Worm (Caenorhabditis elegans) whole organism, L4 larva: ENCODE measurements around the gene sfxn-1.5.

Experiments used
- D1046.2 ChIP-seq: fragments of 200-800 bp; sonication (Bioruptor generic); IDR thresholded peaks from 2 replicates; pipeline ENCODE4 v1.3.6; 2022; ENCODE audit warnings: missing genetic modification characterization, missing compliant biosample characterization
- F10B5.3 ChIP-seq: sonication (generic microtip); optimal IDR thresholded peaks from 2 replicates; lab custom pipeline; 2016; ENCODE audit warnings: mild to moderate bottlenecking, missing genetic modification characterization, missing compliant biosample characterization
- Y105C5A.15 ChIP-seq: fragments of 200-800 bp; sonication (Bioruptor generic); IDR thresholded peaks from 2 replicates; pipeline ENCODE4 v1.3.6; 2022; ENCODE audit warnings: missing genetic modification characterization, missing compliant biosample characterization
- Y75B8A.6 ChIP-seq: fragments of 200-800 bp; sonication (Bioruptor generic); IDR thresholded peaks from 2 replicates; pipeline ENCODE4 v1.3.6; 2022; ENCODE audit warnings: missing genetic modification reagents, missing genetic modification characterization, missing compliant biosample characterization
- ZK546.5 ChIP-seq, 2 experiments: sonication (generic microtip); optimal IDR thresholded peaks; 2 replicates each; lab custom pipeline; 2017; ENCODE audit warnings: missing biosample characterization in 2 of 2, missing genetic modification characterization in 2 of 2
- ama-1 ChIP-seq: fragments of 150-350 bp; optimal IDR thresholded peaks from 2 replicates; lab custom pipeline; 2014; ENCODE audit warnings: inconsistent platforms, mixed read lengths
- ceh-82 ChIP-seq: sonication (generic microtip); optimal IDR thresholded peaks from 2 replicates; lab custom pipeline; 2017; ENCODE audit warnings: missing biosample characterization, missing genetic modification characterization
- cey-2 ChIP-seq: sonication (generic microtip); optimal IDR thresholded peaks from 3 replicates; lab custom pipeline; 2017; ENCODE audit warnings: missing genetic modification characterization, mild to moderate bottlenecking, missing compliant biosample characterization, antibody characterized with exemption, borderline replicate concordance; ENCODE audit not compliant: insufficient read depth
- daf-16 ChIP-seq, 3 experiments: sonication (generic microtip); optimal IDR thresholded peaks; 2 replicates each; lab custom pipeline; 2016 to 2017; ENCODE audit warnings: missing genetic modification characterization in 3 of 3, missing genetic modification reagents in 3 of 3, mild to moderate bottlenecking in 2 of 3, missing compliant biosample characterization in 2 of 3, missing biosample characterization in 1 of 3, moderate library complexity in 1 of 3
- daf-8 ChIP-seq: fragments of 200-800 bp; sonication (Bioruptor generic); IDR thresholded peaks from 2 replicates; pipeline ENCODE4 v1.3.6; 2022; ENCODE audit warnings: missing genetic modification characterization, missing compliant biosample characterization
- dmd-6 ChIP-seq: fragments of 200-800 bp; sonication (Bioruptor generic); IDR thresholded peaks from 2 replicates; pipeline ENCODE4 v1.3.6; 2022; ENCODE audit warnings: missing genetic modification reagents, missing genetic modification characterization, missing compliant biosample characterization
- dmd-9 ChIP-seq: fragments of 200-800 bp; sonication (Bioruptor generic); IDR thresholded peaks from 2 replicates; pipeline ENCODE4 v1.3.6; 2022; ENCODE audit warnings: missing genetic modification reagents, missing genetic modification characterization, missing compliant biosample characterization
- dpl-1 ChIP-seq: fragments of 150-350 bp; optimal IDR thresholded peaks from 2 replicates; lab custom pipeline; 2014; ENCODE audit warnings: missing biosample characterization, missing genetic modification reagents, missing genetic modification characterization
- dve-1 ChIP-seq: sonication (generic microtip); optimal IDR thresholded peaks from 2 replicates; lab custom pipeline; 2017; ENCODE audit warnings: antibody characterized with exemption, mild to moderate bottlenecking, missing genetic modification characterization, missing compliant biosample characterization; ENCODE audit not compliant: insufficient read depth
- gei-8 ChIP-seq: fragments of 200-800 bp; sonication (Bioruptor generic); optimal IDR thresholded peaks from 2 replicates; lab custom pipeline; 2018; ENCODE audit warnings: mild to moderate bottlenecking, missing genetic modification characterization, missing compliant biosample characterization
- hif-1 ChIP-seq, 2 experiments: sonication (generic microtip); optimal IDR thresholded peaks; 2 replicates each; lab custom pipeline; 2016 to 2017; ENCODE audit warnings: missing compliant biosample characterization in 2 of 2, missing genetic modification characterization in 2 of 2, missing genetic modification reagents in 2 of 2, missing genotype in 2 of 2, mild to moderate bottlenecking in 1 of 2
- hlh-11 ChIP-seq: fragments of 200-800 bp; sonication (Bioruptor generic); optimal IDR thresholded peaks from 2 replicates; lab custom pipeline; 2018; ENCODE audit warnings: mild to moderate bottlenecking, missing genetic modification characterization, missing compliant biosample characterization
- hlh-30 ChIP-seq: sonication (generic microtip); optimal IDR thresholded peaks from 2 replicates; lab custom pipeline; 2017; ENCODE audit warnings: antibody characterized with exemption, mild to moderate bottlenecking, missing genetic modification characterization, missing compliant biosample characterization; ENCODE audit not compliant: insufficient read depth
- lim-7 ChIP-seq: fragments of 200-800 bp; sonication (Bioruptor generic); IDR thresholded peaks from 2 replicates; pipeline ENCODE4 v1.3.6; 2022; ENCODE audit warnings: missing genetic modification characterization, missing compliant biosample characterization
- madf-9 ChIP-seq: fragments of 200-800 bp; sonication (Bioruptor generic); conservative IDR thresholded peaks from 2 replicates; pipeline ENCODE4 v1.3.6; 2022; ENCODE audit warnings: missing genetic modification reagents, missing genetic modification characterization, missing compliant biosample characterization
- mes-2 ChIP-seq: sonication (generic microtip); optimal IDR thresholded peaks from 2 replicates; lab custom pipeline; 2016; ENCODE audit warnings: missing genotype, mild to moderate bottlenecking, missing genetic modification characterization, missing compliant biosample characterization; ENCODE audit not compliant: poor library complexity, severe bottlenecking
- mxl-3 ChIP-seq: fragments of 200-800 bp; sonication (Bioruptor generic); optimal IDR thresholded peaks from 2 replicates; lab custom pipeline; 2018; ENCODE audit warnings: mild to moderate bottlenecking, missing genetic modification characterization, missing compliant biosample characterization
- nhr-10 ChIP-seq: fragments of 150-350 bp; optimal IDR thresholded peaks from 2 replicates; lab custom pipeline; 2014; ENCODE audit warnings: missing biosample characterization, missing genetic modification characterization
- nhr-25 ChIP-seq: sonication (generic microtip); optimal IDR thresholded peaks from 2 replicates; lab custom pipeline; 2017; ENCODE audit warnings: missing genetic modification characterization, mild to moderate bottlenecking, missing compliant biosample characterization, antibody characterized with exemption, moderate library complexity, borderline replicate concordance; ENCODE audit not compliant: insufficient read depth
- nhr-48 ChIP-seq: sonication (generic microtip); optimal IDR thresholded peaks from 2 replicates; lab custom pipeline; 2016; ENCODE audit warnings: mild to moderate bottlenecking, missing genetic modification characterization, missing compliant biosample characterization
- nhr-76 ChIP-seq: fragments of 150-350 bp; optimal IDR thresholded peaks from 2 replicates; lab custom pipeline; 2014; ENCODE audit warnings: missing biosample characterization, missing genetic modification characterization
- nhr-77 ChIP-seq: fragments of 150-350 bp; optimal IDR thresholded peaks from 2 replicates; lab custom pipeline; 2014; ENCODE audit warnings: missing biosample characterization, missing genetic modification characterization
- set-16 ChIP-seq: fragments of 200-800 bp; sonication (Bioruptor generic); IDR thresholded peaks from 2 replicates; pipeline ENCODE4 v1.3.6; 2022; ENCODE audit warnings: missing genetic modification reagents, missing genetic modification characterization, missing compliant biosample characterization
- snpc-1.2 ChIP-seq: fragments of 200-800 bp; sonication (Bioruptor generic); IDR thresholded peaks from 2 replicates; pipeline ENCODE4 v1.3.6; 2022; ENCODE audit warnings: missing genetic modification reagents, missing genetic modification characterization, missing compliant biosample characterization
- spr-3 ChIP-seq: fragments of 200-800 bp; sonication (Bioruptor generic); optimal IDR thresholded peaks from 2 replicates; lab custom pipeline; 2018; ENCODE audit warnings: mild to moderate bottlenecking, missing genetic modification characterization, missing compliant biosample characterization
- tra-1 ChIP-seq: fragments of 200-800 bp; sonication (Bioruptor generic); IDR thresholded peaks from 2 replicates; pipeline ENCODE4 v1.3.6; 2022; ENCODE audit warnings: missing genetic modification reagents, missing genetic modification characterization, missing compliant biosample characterization
- unc-62 ChIP-seq, 3 experiments: fragments of 150-350 bp in 1 of 3; sonication (generic microtip); optimal IDR thresholded peaks in 2 of 3; peaks in 1 of 3; 1 replicate in 1 of 3; 2 replicates in 2 of 3; lab custom pipeline; 2014 to 2017; ENCODE audit warnings: missing biosample characterization in 3 of 3, missing genetic modification characterization in 3 of 3, missing genetic modification reagents in 3 of 3, missing genotype in 1 of 3
- vab-7 ChIP-seq: fragments of 200-800 bp; sonication (Bioruptor generic); IDR thresholded peaks from 2 replicates; pipeline ENCODE4 v1.3.6; 2022; ENCODE audit warnings: missing genetic modification reagents, missing genetic modification characterization, missing compliant biosample characterization
- zfp-3 ChIP-seq: fragments of 200-800 bp; sonication (Bioruptor generic); conservative IDR thresholded peaks from 2 replicates; pipeline ENCODE4 v1.3.6; 2022; ENCODE audit warnings: missing genetic modification reagents, missing genetic modification characterization, missing compliant biosample characterization

sfxn-1.5 gene

DNA sequence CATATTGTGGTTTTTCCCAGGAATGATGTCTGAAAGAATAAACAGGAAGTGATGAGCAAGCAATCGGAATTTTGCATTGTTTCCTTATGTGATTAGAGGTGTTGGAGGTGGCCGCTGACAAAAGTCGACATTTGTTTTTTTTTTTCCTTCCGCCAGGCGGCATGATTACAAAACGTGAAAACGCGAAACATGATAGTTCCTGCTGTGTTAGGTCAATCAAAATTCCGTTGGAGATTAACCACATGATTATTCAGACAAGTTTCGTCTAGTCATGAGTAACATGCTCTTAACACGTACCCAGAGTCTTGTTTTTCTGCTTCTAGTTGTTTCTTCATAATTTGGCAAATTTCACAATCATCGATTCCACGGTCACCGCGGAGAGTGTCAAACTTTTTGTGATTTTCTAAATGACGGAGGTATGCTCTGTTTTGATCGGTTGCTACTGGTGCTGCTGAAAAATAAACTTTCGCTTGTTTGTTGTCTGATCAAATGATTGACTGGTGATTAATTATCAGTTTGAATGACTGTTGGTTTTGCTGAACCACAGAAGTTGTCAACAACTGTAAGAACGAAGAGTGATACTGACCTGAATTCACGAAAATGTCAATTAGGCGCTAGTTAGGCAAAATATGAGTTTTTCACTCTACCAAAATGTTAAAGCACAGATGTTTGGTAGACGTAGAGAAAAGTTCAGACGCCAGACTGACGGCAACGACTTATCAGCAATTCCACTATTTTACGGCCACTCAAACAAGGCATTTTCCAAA is 17.9 kb upstream of the sfxn-1.5 start:
- TF ChIP-seq daf-16 (GFP tag; optimal IDR thresholded peaks at IDR 0.05; lab: Kevin White, UChicago) = peak in 1 of 2 experiments; percentile 59
- TF ChIP-seq daf-16 (tag; optimal IDR thresholded peaks at IDR 0.05; lab: Kevin White, UChicago) = peak; percentile 87
- TF ChIP-seq F10B5.3 (tag; lab: Kevin White, UChicago) = no peak
- peak; percentile 33 for TF ChIP-seq hlh-30 (tag; lab: Kevin White, UChicago)
- no peak for TF ChIP-seq mes-2
- no peak for TF ChIP-seq nhr-10 (tag; lab: Kevin White, UChicago)
- no peak for TF ChIP-seq nhr-25
- TF ChIP-seq Y75B8A.6 (GFP tag; lab: Robert Waterston, UW) = no peak
- TF ChIP-seq unc-62 (GFP tag; optimal IDR thresholded peaks at IDR 0.05 in 1 of 2; lab: Kevin White, UChicago) = peak in 1 of 2 experiments; percentile 97
- TF ChIP-seq unc-62 (tag; optimal IDR thresholded peaks at IDR 0.05; lab: Kevin White, UChicago) = no peak
- peak in 1 of 2 experiments; percentile 18 for TF ChIP-seq hif-1 (tag; optimal IDR thresholded peaks at IDR 0.05; lab: Kevin White, UChicago)
- TF ChIP-seq madf-9 (GFP tag; lab: Robert Waterston, UW) = no peak
- TF ChIP-seq tra-1 (GFP tag; lab: Robert Waterston, UW) = peak; percentile 67; the same call in 1 of the 2 replicates
- TF ChIP-seq dmd-6 = peak; percentile 93
- TF ChIP-seq hlh-11 = peak; percentile 49
- peak; percentile 29 for TF ChIP-seq nhr-48 (tag; lab: Kevin White, UChicago)
- TF ChIP-seq dve-1 = peak; percentile 26
- no peak for TF ChIP-seq snpc-1.2
- TF ChIP-seq set-16 (GFP tag; lab: Robert Waterston, UW) = no peak
- TF ChIP-seq D1046.2 (GFP tag; lab: Robert Waterston, UW) = no peak

DNA sequence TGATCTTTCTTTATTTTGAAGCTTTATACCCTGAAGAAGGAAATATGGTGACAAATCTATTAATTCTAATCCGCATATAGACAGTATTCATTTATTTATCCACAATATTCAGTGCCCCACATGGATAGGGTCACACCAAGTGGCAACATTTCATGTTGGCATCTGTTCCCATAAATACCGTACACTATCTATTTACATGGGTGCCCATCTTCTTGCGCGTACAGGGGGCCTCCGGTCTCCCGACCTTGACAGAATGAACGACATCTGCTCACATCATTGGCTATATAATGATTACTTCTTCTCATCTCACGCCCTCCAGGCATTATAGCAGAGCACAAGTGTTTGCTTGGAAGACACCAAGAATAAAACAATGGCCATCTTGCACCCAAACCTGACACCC is 14.1 kb upstream of the sfxn-1.5 start:
- TF ChIP-seq vab-7 (no peak), hlh-11 (no peak), mxl-3 (GFP tag; lab: Kevin White, UChicago) (no peak), Y75B8A.6 (GFP tag; lab: Robert Waterston, UW) (no peak), spr-3 (GFP tag; lab: Kevin White, UChicago) (no peak), daf-8 (no peak), gei-8 (GFP tag; lab: Kevin White, UChicago) (no peak), Y105C5A.15 (GFP tag; lab: Robert Waterston, UW) (no peak), dpl-1 (GFP tag; lab: Kevin White, UChicago) (no peak), dmd-9 (GFP tag; lab: Robert Waterston, UW) (no peak), lim-7 (GFP tag; lab: Robert Waterston, UW) (no peak), zfp-3 (GFP tag; lab: Robert Waterston, UW) (no peak), cey-2 (tag; lab: Kevin White, UChicago) (no peak), nhr-77 (tag; lab: Kevin White, UChicago) (no peak), ama-1 (lab: Kevin White, UChicago) (no peak), ceh-82 (no peak), nhr-76 (tag; lab: Kevin White, UChicago) (no peak)

ce11 chrX:11673063-11673759 is 11.8 kb upstream of the sfxn-1.5 start:
- TF ChIP-seq unc-62 (GFP tag; optimal IDR thresholded peaks at IDR 0.05 in 1 of 2; lab: Kevin White, UChicago) (peak in 1 of 2 experiments; percentile 51), unc-62 (tag; optimal IDR thresholded peaks at IDR 0.05; lab: Kevin White, UChicago) (no peak), ZK546.5 (tag; optimal IDR thresholded peaks at IDR 0.05; lab: Kevin White, UChicago) (no peak)
